Fruit fly (Drosophila melanogaster): ENCODE results near the gene CG32576.

DNA sequence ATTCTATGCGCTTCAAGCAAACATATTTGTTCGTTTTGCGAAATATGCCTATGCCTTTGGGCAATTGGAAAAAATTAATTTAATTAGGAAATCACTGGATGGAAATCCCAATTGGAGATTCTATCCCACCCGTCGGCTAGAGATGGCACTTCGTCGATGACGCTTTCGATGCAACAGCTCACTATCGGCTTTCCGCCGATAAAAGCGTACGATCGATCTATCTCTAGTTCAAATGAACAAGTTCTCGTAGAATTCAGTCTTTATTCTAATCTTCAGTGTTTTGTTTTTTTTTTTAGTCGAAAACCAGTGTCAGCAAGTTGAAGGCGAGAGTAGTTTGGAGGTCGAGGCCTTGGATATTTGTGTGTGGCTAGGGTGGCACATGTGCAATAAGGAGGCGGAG lies 34.7 kb upstream of the CG32576 start, which contains the start of the genes CG9917 and CG32579:
- TF ChIP-seq Crg-1 (GFP tag; optimal IDR thresholded peaks at IDR 0.05) (no peak), CG1620 (GFP tag; optimal IDR thresholded peaks at IDR 0.05) (no peak), CG7045 (GFP tag; optimal IDR thresholded peaks at IDR 0.05) (no peak), kay (GFP tag; ENCODE audit: borderline replicate concordance) (no peak), Mnt (GFP tag; optimal IDR thresholded peaks at IDR 0.05) (peak; percentile 54), cic (GFP tag; optimal IDR thresholded peaks at IDR 0.05) (no peak), pad (GFP tag; optimal IDR thresholded peaks at IDR 0.05) (no peak), CG5204 (GFP tag; optimal IDR thresholded peaks at IDR 0.05) (no peak), Hr96 (GFP tag; optimal IDR thresholded peaks at IDR 0.05) (no peak), tj (GFP tag; optimal IDR thresholded peaks at IDR 0.05) (peak; percentile 19), toe (GFP tag; optimal IDR thresholded peaks at IDR 0.05) (no peak), Clk (GFP tag; optimal IDR thresholded peaks at IDR 0.05) (no peak), CG14711 (tag; optimal IDR thresholded peaks at IDR 0.05) (peak; percentile 17), bab1 (GFP tag; optimal IDR thresholded peaks at IDR 0.05) (peak; percentile 50)
